Worm (Caenorhabditis elegans): Measurements from ENCODE around the gene scav-2.

DNA sequence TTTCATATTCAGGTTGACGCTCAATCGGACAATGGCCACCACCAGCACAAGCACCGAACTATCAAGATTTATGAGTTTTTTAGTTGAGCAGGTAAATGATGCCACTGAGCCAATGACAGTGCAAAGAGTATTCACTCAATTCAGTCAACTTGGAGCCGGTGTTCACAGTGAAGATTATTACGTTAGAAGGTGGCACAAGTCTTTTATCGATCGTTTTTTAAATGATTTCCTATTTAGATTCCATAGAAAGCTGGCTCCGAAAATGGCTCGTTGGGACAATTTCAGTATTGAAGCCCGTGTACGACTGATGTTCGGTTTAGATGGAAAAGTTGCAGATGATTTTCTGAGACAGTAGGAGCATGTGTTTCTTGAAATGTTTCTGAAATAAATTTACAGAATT is 53.5 kb downstream of the scav-2 start, which contains the start of gene T28A8.5:
- TF ChIP-seq W03F9.2 (tag; optimal IDR thresholded peaks at IDR 0.05) (no peak), him-1 (tag; optimal IDR thresholded peaks at IDR 0.05) (no peak)

All from whole organism, L4/young adult.